Worm (Caenorhabditis elegans) whole organism, early embryonic: Measurements from ENCODE around the gene C04C3.6.

Experiments used
- B0310.2 ChIP-seq: sonication (generic microtip); optimal IDR thresholded peaks from 2 replicates; lab custom pipeline; 2016; ENCODE audit warnings: mild to moderate bottlenecking, missing genetic modification characterization, missing compliant biosample characterization
- F13C5.2 ChIP-seq: sonication (generic microtip); optimal IDR thresholded peaks from 2 replicates; lab custom pipeline; 2017; ENCODE audit warnings: mild to moderate bottlenecking, missing genetic modification characterization, inconsistent platforms, missing compliant biosample characterization
- aly-1 ChIP-seq: sonication (generic microtip); optimal IDR thresholded peaks from 2 replicates; lab custom pipeline; 2016; ENCODE audit warnings: missing genetic modification characterization, missing compliant biosample characterization
- ama-1 ChIP-seq: fragments of 150-350 bp; optimal IDR thresholded peaks from 2 replicates; lab custom pipeline; 2014
- ceh-36 ChIP-seq: sonication (generic microtip); optimal IDR thresholded peaks from 2 replicates; lab custom pipeline; 2016; ENCODE audit warnings: missing genetic modification characterization, inconsistent platforms, missing compliant biosample characterization
- ets-7 ChIP-seq: sonication (generic microtip); optimal IDR thresholded peaks from 2 replicates; lab custom pipeline; 2016; ENCODE audit warnings: missing genotype, missing genetic modification characterization, missing compliant biosample characterization
- flt-1 ChIP-seq: fragments of 200-800 bp; sonication (Bioruptor generic); IDR thresholded peaks from 2 replicates; pipeline ENCODE4 v1.3.6; 2022; ENCODE audit warnings: missing genetic modification characterization, missing compliant biosample characterization
- hmbx-1 ChIP-seq: sonication (generic microtip); optimal IDR thresholded peaks from 2 replicates; lab custom pipeline; 2016; ENCODE audit warnings: mild to moderate bottlenecking, missing genetic modification characterization, missing compliant biosample characterization
- hnd-1 ChIP-seq: sonication (generic microtip); optimal IDR thresholded peaks from 2 replicates; lab custom pipeline; 2016; ENCODE audit warnings: missing genetic modification characterization, missing compliant biosample characterization
- pes-1 ChIP-seq: fragments of 200-800 bp; sonication (Bioruptor generic); IDR thresholded peaks from 2 replicates; pipeline ENCODE4 v1.3.6; 2022; ENCODE audit warnings: missing genetic modification reagents, missing genetic modification characterization, missing compliant biosample characterization
- scrt-1 ChIP-seq: fragments of 200-800 bp; sonication (Bioruptor generic); IDR thresholded peaks from 2 replicates; pipeline ENCODE4 v1.3.6; 2022; ENCODE audit warnings: missing genetic modification characterization, missing compliant biosample characterization
- tbx-11 ChIP-seq: fragments of 200-800 bp; sonication (Bioruptor generic); IDR thresholded peaks from 2 replicates; pipeline ENCODE4 v1.3.6; 2022; ENCODE audit warnings: missing genetic modification characterization, missing compliant biosample characterization
- tbx-37 ChIP-seq: fragments of 200-800 bp; sonication (Bioruptor generic); conservative IDR thresholded peaks from 2 replicates; pipeline ENCODE4 v1.3.6; 2022; ENCODE audit warnings: missing genetic modification reagents, missing genetic modification characterization, missing compliant biosample characterization

ce11 chrIV:3428434-3428950 is 6.1 kb upstream of the C04C3.6 start, which contains the start of the genes C04C3.9 and srz-60:
- TF ChIP-seq flt-1 (GFP tag; lab: Robert Waterston, UW) (no peak), ama-1 (no peak), ets-7 (tag; lab: Kevin White, UChicago) (no peak), scrt-1 (GFP tag; lab: Robert Waterston, UW) (no peak), F13C5.2 (no peak), B0310.2 (no peak), hnd-1 (no peak), hmbx-1 (tag; lab: Kevin White, UChicago) (no peak), aly-1 (tag; lab: Kevin White, UChicago) (no peak), tbx-11 (no peak), ceh-36 (tag; lab: Kevin White, UChicago) (no peak), tbx-37 (GFP tag; lab: Robert Waterston, UW) (no peak), pes-1 (no peak)
